Worm (Caenorhabditis elegans) whole organism, young adult: Measurements from ENCODE around the gene F11A5.9.

Experiments used
- ccch-3 ChIP-seq: fragments of 200-800 bp; sonication (Bioruptor generic); optimal IDR thresholded peaks from 2 replicates; lab custom pipeline; 2018; ENCODE audit warnings: mild to moderate bottlenecking, missing genetic modification characterization, missing compliant biosample characterization
- fkh-3 ChIP-seq: sonication (generic microtip); optimal IDR thresholded peaks from 2 replicates; lab custom pipeline; 2016; ENCODE audit warnings: mild to moderate bottlenecking, missing genetic modification characterization, missing compliant biosample characterization
- hmg-1.2 ChIP-seq: fragments of 200-800 bp; sonication (Bioruptor generic); IDR thresholded peaks from 2 replicates; pipeline ENCODE4 v1.3.6; 2022; ENCODE audit warnings: missing genetic modification reagents, missing genetic modification characterization, missing compliant biosample characterization
- pha-4 ChIP-seq: fragments of 150-350 bp; sonication (generic microtip); optimal IDR thresholded peaks from 2 replicates; lab custom pipeline; 2014; ENCODE audit warnings: missing biosample characterization, missing genetic modification reagents, missing genetic modification characterization
- snpc-4 ChIP-seq, 5 experiments: fragments of 150-350 bp in 1 of 5; sonication (generic microtip) in 4 of 5; optimal IDR thresholded peaks; 2 replicates each; lab custom pipeline; 2014 to 2018; ENCODE audit warnings: missing genetic modification characterization in 5 of 5, missing biosample characterization in 3 of 5, antibody characterized with exemption in 2 of 5, mild to moderate bottlenecking in 2 of 5, missing compliant biosample characterization in 2 of 5, missing genotype in 2 of 5, moderate library complexity in 2 of 5, missing genetic modification reagents in 1 of 5

DNA sequence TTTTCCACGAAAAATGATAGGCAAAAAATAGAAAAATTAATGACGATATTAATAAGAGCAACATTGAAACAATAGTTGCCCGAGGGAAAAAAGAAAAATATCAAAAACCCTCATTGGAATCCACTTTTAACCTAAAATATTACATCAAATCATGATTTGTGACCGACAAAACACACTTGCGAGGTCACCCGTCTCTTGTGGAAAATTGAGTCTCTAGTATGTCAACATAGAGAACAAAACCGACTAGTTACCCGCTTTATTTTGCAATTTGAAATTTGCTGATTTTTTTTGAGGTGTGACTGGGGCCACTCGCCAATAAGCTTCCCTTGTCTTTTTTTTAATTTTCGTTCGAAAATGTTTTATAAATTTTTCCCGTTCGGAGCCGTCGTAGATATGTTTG lies 38.9 kb upstream of the F11A5.9 start, which contains the start of gene cyp-33D1:
- TF ChIP-seq hmg-1.2 (GFP tag; lab: Robert Waterston, UW) (no peak), fkh-3 (tag; lab: Kevin White, UChicago) (no peak), pha-4 (tag; lab: Kevin White, UChicago) (no peak), snpc-4 (GFP tag; optimal IDR thresholded peaks at IDR 0.05; lab: Kevin White, UChicago) (no peak), snpc-4 (tag; optimal IDR thresholded peaks at IDR 0.05; lab: Kevin White, UChicago) (no peak), ccch-3 (GFP tag; lab: Kevin White, UChicago) (no peak)
